Fruit fly (Drosophila melanogaster): Measurements from ENCODE around the gene cpx.

cpx gene

dm6 chr3R:4254408-4254807, 25.6 kb upstream of the cpx start, which contains the start of gene TwdlV:
Gene TwdlV, plus strand, starts transcription at chr3R:4254708.
- no peak for TF ChIP-seq Myc (optimal IDR thresholded peaks at IDR 0.05)

DNA sequence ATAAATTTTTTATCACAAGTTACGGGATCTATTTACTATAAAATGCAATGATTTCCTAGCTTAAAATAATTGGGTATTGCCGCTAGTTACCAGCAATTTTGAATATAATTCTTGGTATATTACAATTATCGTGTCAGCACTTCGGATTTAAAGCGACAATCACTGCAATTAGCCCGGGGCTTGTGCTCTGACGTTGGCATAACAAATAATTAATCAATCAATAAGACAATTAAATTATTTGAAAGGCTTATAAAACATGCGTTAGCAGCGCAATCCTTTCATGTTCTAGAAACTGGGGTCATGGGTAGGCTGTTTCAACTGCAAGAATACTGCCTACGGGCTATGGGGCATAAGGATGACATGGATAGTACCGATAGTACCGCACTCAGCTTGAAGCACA, 23.3 kb upstream of the cpx start, which contains the start of gene Or82a:
TSS of gene Or82a (plus strand) at position 301 of the 400 bp plus-strand sequence.
- no peak for TF ChIP-seq psq (GFP tag; optimal IDR thresholded peaks at IDR 0.05)
- TF ChIP-seq Abd-B (GFP tag; optimal IDR thresholded peaks at IDR 0.05): no peak
- TF ChIP-seq tai (GFP tag; optimal IDR thresholded peaks at IDR 0.05): no peak
- no peak for TF ChIP-seq sv (GFP tag; optimal IDR thresholded peaks at IDR 0.05)
- TF ChIP-seq Hr78 (GFP tag; optimal IDR thresholded peaks at IDR 0.05): no peak
- no peak for TF ChIP-seq pan (optimal IDR thresholded peaks at IDR 0.05)
- TF ChIP-seq fru (GFP tag; optimal IDR thresholded peaks at IDR 0.05): no peak

dm6 chr3R:4266470-4266869, 13.6 kb upstream of the cpx start, which contains the start of gene CG1092:
Gene CG1092, plus strand, starts transcription at chr3R:4266770.
- no peak for TF ChIP-seq CG9705 (GFP tag; optimal IDR thresholded peaks at IDR 0.05)

DNA sequence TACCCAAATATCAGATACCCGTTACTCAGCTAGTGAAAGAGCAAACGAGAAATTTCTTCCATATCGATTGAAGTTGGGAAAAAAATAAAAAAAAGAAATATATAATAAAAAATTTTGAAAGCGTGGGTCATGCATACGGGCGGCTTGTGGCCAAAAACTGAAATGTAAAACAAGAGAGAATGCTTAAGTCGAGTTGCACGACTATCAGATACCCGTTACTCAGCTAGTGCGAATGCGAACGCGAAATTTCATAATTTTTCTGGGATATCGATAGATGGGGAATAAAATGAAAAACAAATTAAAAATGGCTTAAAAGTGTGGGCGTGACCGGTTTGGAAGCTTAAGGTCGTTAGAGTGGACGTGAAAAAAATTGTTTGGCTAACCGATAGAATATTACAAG, 11.7 kb upstream of the cpx start:
- TF ChIP-seq HLH106 (tag; optimal IDR thresholded peaks at IDR 0.05) (no peak), Dfd (GFP tag; optimal IDR thresholded peaks at IDR 0.05) (peak; percentile 88)

DNA sequence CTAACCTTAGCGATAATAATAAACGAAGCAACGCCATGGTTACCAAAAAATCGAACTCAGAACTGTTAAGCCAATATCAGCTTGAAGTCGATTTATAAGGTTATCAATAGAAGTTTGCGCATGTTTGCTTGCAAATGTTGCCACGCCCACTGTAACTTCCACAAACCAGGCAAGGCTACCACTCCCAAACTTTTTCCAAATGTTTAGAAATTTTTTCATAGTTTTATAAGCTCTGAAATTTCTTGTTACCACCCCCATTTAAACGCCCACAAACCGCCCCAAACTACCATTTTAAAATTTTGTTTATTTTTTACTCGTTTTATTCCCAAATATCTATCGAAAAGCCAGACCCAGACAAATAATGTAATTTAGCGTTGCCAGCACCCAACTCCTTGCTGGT, 2.2 kb upstream of the cpx start, which contains the start of gene flip:
TSS of gene flip (minus strand) at position 101 of the 400 bp plus-strand sequence.
- TF ChIP-seq Mio (GFP tag; optimal IDR thresholded peaks at IDR 0.05) (no peak), Myc (optimal IDR thresholded peaks at IDR 0.05) (no peak), pan (optimal IDR thresholded peaks at IDR 0.05) (no peak), tai (GFP tag; optimal IDR thresholded peaks at IDR 0.05) (no peak), Sp1 (GFP tag; optimal IDR thresholded peaks at IDR 0.05) (no peak), dsf (GFP tag; optimal IDR thresholded peaks at IDR 0.05; ENCODE audit: borderline replicate concordance) (no peak), Hr78 (GFP tag; optimal IDR thresholded peaks at IDR 0.05) (no peak), woc (GFP tag; optimal IDR thresholded peaks at IDR 0.05) (no peak), sage (GFP tag; optimal IDR thresholded peaks at IDR 0.05) (no peak), OdsH (GFP tag; optimal IDR thresholded peaks at IDR 0.05) (no peak), Hr83 (GFP tag; optimal IDR thresholded peaks at IDR 0.05; ENCODE audit: poor library complexity, severe bottlenecking) (no peak), N (GFP tag; optimal IDR thresholded peaks at IDR 0.05) (no peak), Dfd (GFP tag; optimal IDR thresholded peaks at IDR 0.05) (no peak), br (GFP tag; optimal IDR thresholded peaks at IDR 0.05) (no peak)

DNA sequence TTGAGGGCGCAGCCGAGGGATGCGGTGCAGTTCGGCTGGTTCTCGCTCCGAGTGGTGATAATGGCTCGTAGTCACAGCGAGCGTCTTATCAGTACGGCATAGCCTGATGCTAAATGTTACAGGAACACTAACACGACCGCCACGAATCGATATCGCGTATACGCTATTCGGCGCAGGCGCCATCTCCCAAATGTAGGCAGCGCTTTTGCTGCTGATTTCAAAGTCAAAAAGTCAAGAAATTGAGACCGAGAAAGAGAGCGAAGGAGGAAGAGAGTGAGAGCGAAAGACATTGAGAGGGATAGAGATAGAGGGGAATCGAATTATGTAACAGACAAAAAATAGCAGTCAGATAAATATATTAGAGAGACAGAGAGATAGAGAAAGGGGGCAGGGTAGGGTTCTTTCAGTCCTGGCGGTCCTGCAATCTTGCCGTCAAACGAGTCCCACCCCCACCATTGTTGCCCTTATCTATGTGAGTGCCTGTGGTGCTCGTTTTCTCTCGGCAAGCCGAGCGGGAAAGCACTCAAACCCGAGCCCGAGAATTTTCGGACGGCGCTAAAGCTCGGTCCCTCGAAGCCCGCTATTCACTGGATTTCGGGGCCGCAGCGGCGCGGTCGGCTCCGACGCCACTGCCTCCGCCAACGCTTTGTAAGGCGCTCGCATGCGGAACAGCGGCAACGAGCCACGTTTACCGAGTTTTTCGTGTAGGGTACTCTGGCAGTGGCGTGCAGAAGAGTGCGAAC, 1.3 kb downstream of the cpx start:
- TF ChIP-seq Dif (GFP tag; optimal IDR thresholded peaks at IDR 0.05; ENCODE audit: partially characterized antibody) (no peak), rgr (GFP tag; optimal IDR thresholded peaks at IDR 0.05) (no peak), sage (GFP tag; optimal IDR thresholded peaks at IDR 0.05) (no peak), brk (GFP tag; optimal IDR thresholded peaks at IDR 0.05) (no peak), OdsH (GFP tag; optimal IDR thresholded peaks at IDR 0.05) (no peak), tai (GFP tag; optimal IDR thresholded peaks at IDR 0.05) (no peak), fru (GFP tag; optimal IDR thresholded peaks at IDR 0.05) (no peak), Mio (GFP tag; optimal IDR thresholded peaks at IDR 0.05) (no peak)

- TF ChIP-seq pan (optimal IDR thresholded peaks at IDR 0.05) (no peak), CG9705 (GFP tag; optimal IDR thresholded peaks at IDR 0.05) (no peak), fru (GFP tag; optimal IDR thresholded peaks at IDR 0.05) (no peak), Hnf4 (GFP tag; optimal IDR thresholded peaks at IDR 0.05) (no peak), Jra (GFP tag; optimal IDR thresholded peaks at IDR 0.05) (no peak), Hr83 (GFP tag; optimal IDR thresholded peaks at IDR 0.05; ENCODE audit: poor library complexity, severe bottlenecking) (no peak), psq (GFP tag; optimal IDR thresholded peaks at IDR 0.05) (no peak), CG32264 (GFP tag; optimal IDR thresholded peaks at IDR 0.05) (no peak), foxo (GFP tag; optimal IDR thresholded peaks at IDR 0.05) (no peak), Sp1 (GFP tag; optimal IDR thresholded peaks at IDR 0.05) (no peak), CrebA (GFP tag; optimal IDR thresholded peaks at IDR 0.05; ENCODE audit: borderline replicate concordance) (no peak), HLH106 (tag; optimal IDR thresholded peaks at IDR 0.05) (no peak)
These were observed 2.2 kb downstream of the cpx start for dm6 chr3R:4282207-4282606.

All from whole organism, wandering third instar larva.